Fruit fly (Drosophila melanogaster) whole organism, adult: ENCODE results near the gene Plp.

Experiments used
- CG33017 ChIP-seq: fragments of 200-800 bp; sonication (Bioruptor generic); optimal IDR thresholded peaks from 2 replicates; lab custom pipeline; 2018; ENCODE audit warnings: missing biosample characterization, mild to moderate bottlenecking, missing genetic modification characterization, moderate library complexity
- CG5204 ChIP-seq: fragments of 200-800 bp; sonication (Bioruptor generic); optimal IDR thresholded peaks from 2 replicates; lab custom pipeline; 2016; ENCODE audit warnings: missing biosample characterization, missing genetic modification characterization
- CG7101 ChIP-seq: fragments of 200-800 bp; sonication (Bioruptor generic); optimal IDR thresholded peaks from 2 replicates; lab custom pipeline; 2018; ENCODE audit warnings: missing biosample characterization, mild to moderate bottlenecking, missing genetic modification characterization, moderate library complexity
- Clk ChIP-seq: fragments of 200-800 bp; sonication (Bioruptor generic); optimal IDR thresholded peaks from 2 replicates; lab custom pipeline; 2017; ENCODE audit warnings: missing biosample characterization, missing genetic modification characterization
- Crg-1 ChIP-seq: fragments of 200-800 bp; sonication (Bioruptor generic); optimal IDR thresholded peaks from 2 replicates; lab custom pipeline; 2016; ENCODE audit warnings: missing biosample characterization, missing genetic modification characterization
- Hr96 ChIP-seq: fragments of 200-800 bp; sonication (Bioruptor generic); optimal IDR thresholded peaks from 2 replicates; lab custom pipeline; 2016; ENCODE audit warnings: missing biosample characterization, missing genetic modification characterization
- cic ChIP-seq: fragments of 200-800 bp; sonication (Bioruptor generic); optimal IDR thresholded peaks from 2 replicates; lab custom pipeline; 2017; ENCODE audit warnings: missing biosample characterization, mild to moderate bottlenecking, missing genetic modification characterization, moderate library complexity
- cnc ChIP-seq, 2 experiments: fragments of >200 bp; optimal IDR thresholded peaks; 2 replicates each; lab custom pipeline; 2017
- kay ChIP-seq: fragments of 200-800 bp; sonication (Bioruptor generic); peaks from one replicate; lab custom pipeline; 2016; ENCODE audit warnings: missing biosample characterization, missing genetic modification characterization, borderline replicate concordance
- pad ChIP-seq: fragments of 200-800 bp; sonication (Bioruptor generic); optimal IDR thresholded peaks from 3 replicates; lab custom pipeline; 2017; ENCODE audit warnings: missing biosample characterization, missing genetic modification characterization, mild to moderate bottlenecking, moderate library complexity, missing genetic modification reagents
- toe ChIP-seq: fragments of 200-800 bp; sonication (Bioruptor generic); optimal IDR thresholded peaks from 2 replicates; lab custom pipeline; 2016; ENCODE audit warnings: missing biosample characterization, missing genetic modification characterization

DNA sequence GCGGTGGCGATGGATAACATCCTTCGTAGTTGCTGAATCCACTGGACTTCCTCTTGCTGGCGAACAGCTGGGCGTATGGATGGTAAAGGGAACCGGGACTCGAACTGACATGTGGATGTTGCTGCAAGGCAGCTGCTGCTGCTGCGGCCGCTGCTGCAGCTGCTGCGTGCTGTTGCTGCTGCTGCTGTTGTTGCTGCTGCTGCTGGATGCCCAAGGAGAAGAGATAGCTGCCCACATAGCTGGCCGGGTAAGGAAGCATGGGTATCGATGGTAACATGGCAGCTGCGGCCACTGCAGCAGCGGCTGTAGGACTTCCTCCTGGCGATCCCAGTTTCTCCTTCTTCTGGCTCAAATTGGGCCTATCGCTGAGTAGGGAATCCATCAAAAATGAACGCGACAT, 51.1 kb downstream of the Plp start:
- no peak for TF ChIP-seq Hr96
- no peak for TF ChIP-seq pad (GFP tag; lab: Kevin White, UChicago)
- no peak for TF ChIP-seq CG7101
- TF ChIP-seq toe: no peak
- no peak for TF ChIP-seq Crg-1 (GFP tag; lab: Kevin White, UChicago)
- TF ChIP-seq cnc (optimal IDR thresholded peaks at IDR 0.05; lab: Kevin White, UChicago): no peak
- no peak for TF ChIP-seq CG33017 (tag; lab: Kevin White, UChicago)
- TF ChIP-seq kay (GFP tag; lab: Kevin White, UChicago): no peak
- TF ChIP-seq Clk: no peak
- no peak for TF ChIP-seq cic (GFP tag; lab: Kevin White, UChicago)
- no peak for TF ChIP-seq CG5204 (GFP tag; lab: Kevin White, UChicago)
